Fruit fly (Drosophila melanogaster): ENCODE results near the gene Tim9b.

- peak; percentile 74 for TF ChIP-seq fd96Ca (GFP tag; IDR thresholded peaks at IDR 0.05)
- TF ChIP-seq Pif1A (GFP tag; optimal IDR thresholded peaks at IDR 0.05) = peak; percentile 67
- peak; percentile 26 for TF ChIP-seq CG9948 (tag; optimal IDR thresholded peaks at IDR 0.05)
These were observed 48.7 kb upstream of the Tim9b start, which contains the start of gene Zw for dm6 chrX:19666991-19667409.

All from whole organism, pupa.